Fruit fly (Drosophila melanogaster) whole organism, embryonic: ENCODE results near the gene CG5928.

ENCODE experiments used
- Awh ChIP-seq: fragments of 200-800 bp; sonication (Bioruptor generic); IDR thresholded peaks from 2 replicates; pipeline ENCODE4, ENCODE4 v1.3.6; 2022; ENCODE audit warnings: missing biosample characterization, missing genetic modification characterization
- CG11696 ChIP-seq: fragments of 200-800 bp; sonication (Bioruptor generic); IDR thresholded peaks from 2 replicates; pipeline ENCODE4 v1.3.6; 2022; ENCODE audit warnings: missing biosample characterization, missing genetic modification characterization
- CG12659 ChIP-seq: fragments of 200-800 bp; sonication (Bioruptor generic); optimal IDR thresholded peaks from 3 replicates; lab custom pipeline; 2017; ENCODE audit warnings: mild to moderate bottlenecking, missing biosample characterization, missing genetic modification reagents, missing genetic modification characterization
- CG13624 ChIP-seq: fragments of 200-800 bp; sonication (Bioruptor generic); optimal IDR thresholded peaks from 2 replicates; lab custom pipeline; 2016; ENCODE audit warnings: missing biosample characterization, missing genetic modification characterization
- CG13894 ChIP-seq: fragments of 200-800 bp; sonication (Bioruptor generic); optimal IDR thresholded peaks from 3 replicates; lab custom pipeline; 2018; ENCODE audit warnings: missing biosample characterization, mild to moderate bottlenecking, missing genetic modification characterization, moderate library complexity
- CG16779 ChIP-seq: fragments of 200-800 bp; sonication (Bioruptor generic); IDR thresholded peaks from 2 replicates; pipeline ENCODE4 v1.3.6; 2022; ENCODE audit warnings: missing biosample characterization, missing genetic modification characterization
- CG16813 ChIP-seq: fragments of 200-800 bp; sonication (Bioruptor generic); IDR thresholded peaks from 3 replicates; pipeline ENCODE4 v1.3.6; 2022; ENCODE audit warnings: missing biosample characterization, missing genetic modification characterization; ENCODE audit not compliant: partially characterized antibody
- CG1832 ChIP-seq: fragments of 200-800 bp; sonication (Bioruptor generic); optimal IDR thresholded peaks from 2 replicates; lab custom pipeline; 2017; ENCODE audit warnings: missing biosample characterization, mild to moderate bottlenecking, missing genetic modification characterization, inconsistent platforms
- CG2116 ChIP-seq: fragments of 200-800 bp; sonication (Bioruptor generic); optimal IDR thresholded peaks from 3 replicates; lab custom pipeline; 2018; ENCODE audit warnings: missing biosample characterization, mild to moderate bottlenecking, missing genetic modification characterization
- CG34422 ChIP-seq: fragments of 200-800 bp; sonication (Bioruptor generic); IDR thresholded peaks from 3 replicates; pipeline ENCODE4 v1.3.6; 2022; ENCODE audit warnings: missing biosample characterization, missing genetic modification characterization
- CG3847 ChIP-seq: fragments of 200-800 bp; sonication (Bioruptor generic); IDR thresholded peaks from 2 replicates; pipeline ENCODE4 v1.3.6; 2022; ENCODE audit warnings: missing biosample characterization, missing genetic modification characterization
- CG6791 ChIP-seq: fragments of 200-800 bp; sonication (Bioruptor generic); IDR thresholded peaks from 3 replicates; pipeline ENCODE4 v1.3.6; 2022; ENCODE audit warnings: missing biosample characterization, missing genetic modification characterization; ENCODE audit not compliant: partially characterized antibody
- CG7839 ChIP-seq: fragments of 200-800 bp; sonication (Bioruptor generic); optimal IDR thresholded peaks from 3 replicates; lab custom pipeline; 2018; ENCODE audit warnings: missing biosample characterization, mild to moderate bottlenecking, missing genetic modification characterization, moderate library complexity
- CG8388 ChIP-seq: fragments of 200-800 bp; sonication (Bioruptor generic); optimal IDR thresholded peaks from 2 replicates; lab custom pipeline; 2019; ENCODE audit warnings: missing biosample characterization, mild to moderate bottlenecking, missing genetic modification characterization, moderate library complexity
- CG9932 ChIP-seq: fragments of 200-800 bp; sonication (Bioruptor generic); IDR thresholded peaks from 2 replicates; pipeline ENCODE4 v1.3.6; 2022; ENCODE audit warnings: missing biosample characterization, missing genetic modification characterization
- CoRest ChIP-seq: fragments of 200-800 bp; sonication (Bioruptor generic); optimal IDR thresholded peaks from 3 replicates; lab custom pipeline; 2018; ENCODE audit warnings: missing biosample characterization, mild to moderate bottlenecking, missing genetic modification characterization, moderate library complexity
- Drgx ChIP-seq: fragments of 200-800 bp; sonication (Bioruptor generic); IDR thresholded peaks from 2 replicates; pipeline ENCODE4 v1.3.6; 2022; ENCODE audit warnings: missing biosample characterization, missing genetic modification characterization
- ERR ChIP-seq: fragments of 200-800 bp; sonication (Bioruptor generic); optimal IDR thresholded peaks from 2 replicates; lab custom pipeline; 2016; ENCODE audit warnings: missing biosample characterization, missing genetic modification characterization
- Hmr ChIP-seq: fragments of 200-800 bp; sonication (Bioruptor generic); optimal IDR thresholded peaks from 3 replicates; lab custom pipeline; 2017; ENCODE audit warnings: mild to moderate bottlenecking, missing biosample characterization, missing genetic modification reagents, missing genetic modification characterization
- Hr78 ChIP-seq, 2 experiments: fragments of 200-800 bp in 1 of 2; fragments of >200 bp in 1 of 2; sonication (Bioruptor generic) in 1 of 2; optimal IDR thresholded peaks; 2 replicates each; lab custom pipeline; 2017 to 2019; ENCODE audit warnings: missing biosample characterization in 2 of 2, missing genetic modification characterization in 2 of 2, mild to moderate bottlenecking in 1 of 2, moderate library complexity in 1 of 2
- Hsf ChIP-seq: fragments of 200-800 bp; sonication (Bioruptor generic); optimal IDR thresholded peaks from 3 replicates; lab custom pipeline; 2016; ENCODE audit warnings: missing biosample characterization, missing genetic modification characterization
- Med ChIP-seq: fragments of 200-800 bp; sonication (Bioruptor generic); peaks from one replicate; lab custom pipeline; 2016; ENCODE audit warnings: missing biosample characterization, missing genetic modification characterization, mild to moderate bottlenecking, inconsistent platforms, moderate library complexity
- Nf-YA ChIP-seq: fragments of 200-800 bp; sonication (Bioruptor generic); IDR thresholded peaks from 2 replicates; pipeline ENCODE4 v1.3.6; 2022; ENCODE audit warnings: missing biosample characterization, missing genetic modification characterization
- Rfx ChIP-seq: fragments of 200-800 bp; sonication (Bioruptor generic); IDR thresholded peaks from 2 replicates; pipeline ENCODE4 v1.3.6; 2022; ENCODE audit warnings: missing biosample characterization, missing genetic modification characterization
- abd-A ChIP-seq: fragments of 200-800 bp; sonication (Bioruptor generic); optimal IDR thresholded peaks from 3 replicates; lab custom pipeline; 2019; ENCODE audit warnings: missing biosample characterization, mild to moderate bottlenecking, missing genetic modification characterization, moderate library complexity
- al ChIP-seq: fragments of 200-800 bp; sonication (Bioruptor generic); IDR thresholded peaks from 2 replicates; pipeline ENCODE4 v1.3.6; 2022; ENCODE audit warnings: missing biosample characterization, missing genetic modification characterization
- ara ChIP-seq: fragments of 200-800 bp; sonication (Bioruptor generic); IDR thresholded peaks from 2 replicates; pipeline ENCODE4 v1.3.6; 2022; ENCODE audit warnings: missing biosample characterization, missing genetic modification characterization
- bab2 ChIP-seq: fragments of 200-800 bp; sonication (Bioruptor generic); optimal IDR thresholded peaks from 2 replicates; lab custom pipeline; 2016; ENCODE audit warnings: missing biosample characterization, missing genetic modification characterization
- bsh ChIP-seq, 2 experiments: fragments of 200-800 bp; sonication (Bioruptor generic); optimal IDR thresholded peaks; 2 replicates each; lab custom pipeline; 2017 to 2018; ENCODE audit warnings: mild to moderate bottlenecking in 2 of 2, missing biosample characterization in 2 of 2, missing genetic modification characterization in 2 of 2, moderate library complexity in 1 of 2
- dati ChIP-seq: fragments of 200-800 bp; sonication (Bioruptor generic); IDR thresholded peaks from 2 replicates; pipeline ENCODE4 v1.3.6; 2022; ENCODE audit warnings: missing biosample characterization, missing genetic modification characterization
- dmrt11E ChIP-seq: fragments of 200-800 bp; sonication (Bioruptor generic); optimal IDR thresholded peaks from 3 replicates; lab custom pipeline; 2018; ENCODE audit warnings: missing biosample characterization, mild to moderate bottlenecking, missing genetic modification characterization, moderate library complexity
- fd64A ChIP-seq: fragments of 200-800 bp; sonication (Bioruptor generic); optimal IDR thresholded peaks from 3 replicates; lab custom pipeline; 2018; ENCODE audit warnings: missing biosample characterization, mild to moderate bottlenecking, missing genetic modification characterization
- fd96Cb ChIP-seq: fragments of 200-800 bp; sonication (Bioruptor generic); optimal IDR thresholded peaks from 2 replicates; lab custom pipeline; 2018; ENCODE audit warnings: missing biosample characterization, mild to moderate bottlenecking, missing genetic modification characterization, moderate library complexity
- grau ChIP-seq: fragments of 200-800 bp; optimal IDR thresholded peaks from 3 replicates; lab custom pipeline; 2019; ENCODE audit warnings: missing biosample characterization, mild to moderate bottlenecking, missing genetic modification characterization, moderate library complexity
- gt ChIP-seq: fragments of 200-800 bp; sonication (Bioruptor generic); IDR thresholded peaks from 2 replicates; pipeline ENCODE4 v1.3.6; 2022; ENCODE audit warnings: missing biosample characterization, missing genetic modification characterization
- lab ChIP-seq: fragments of 200-800 bp; sonication (Bioruptor generic); optimal IDR thresholded peaks from 3 replicates; lab custom pipeline; 2017; ENCODE audit warnings: missing biosample characterization, missing genetic modification characterization, mild to moderate bottlenecking, moderate library complexity, missing genetic modification reagents
- lilli ChIP-seq: fragments of 200-800 bp; sonication (Bioruptor generic); optimal IDR thresholded peaks from 3 replicates; lab custom pipeline; 2016; ENCODE audit warnings: missing biosample characterization, missing genetic modification characterization
- nerfin-1 ChIP-seq: fragments of 200-800 bp; sonication (Bioruptor generic); optimal IDR thresholded peaks from 3 replicates; lab custom pipeline; 2019; ENCODE audit warnings: missing biosample characterization, mild to moderate bottlenecking, missing genetic modification characterization, moderate library complexity
- nmo ChIP-seq: fragments of 200-800 bp; sonication (Bioruptor generic); optimal IDR thresholded peaks from 2 replicates; lab custom pipeline; 2018; ENCODE audit warnings: missing biosample characterization, mild to moderate bottlenecking, missing genetic modification characterization, moderate library complexity
- ro ChIP-seq: fragments of 200-800 bp; sonication (Bioruptor generic); IDR thresholded peaks from 2 replicates; pipeline ENCODE4 v1.3.6; 2022; ENCODE audit warnings: missing biosample characterization, missing genetic modification characterization
- scrt ChIP-seq: fragments of 200-800 bp; sonication (Bioruptor generic); optimal IDR thresholded peaks from 2 replicates; lab custom pipeline; 2018; ENCODE audit warnings: missing biosample characterization, mild to moderate bottlenecking, missing genetic modification characterization, moderate library complexity
- sens ChIP-seq: fragments of 200-800 bp; sonication (Bioruptor generic); peaks from one replicate; lab custom pipeline; 2016; ENCODE audit warnings: missing biosample characterization, missing genetic modification characterization
- shn ChIP-seq: fragments of 200-800 bp; sonication (Bioruptor generic); optimal IDR thresholded peaks from 3 replicates; lab custom pipeline; 2016; ENCODE audit warnings: missing biosample characterization, missing genetic modification characterization
- sna ChIP-seq: fragments of 200-800 bp; sonication (Bioruptor generic); IDR thresholded peaks from 2 replicates; pipeline ENCODE4 v1.3.6; 2022; ENCODE audit warnings: missing biosample characterization, missing genetic modification characterization; ENCODE audit not compliant: partially characterized antibody
- tin ChIP-seq: fragments of 200-800 bp; sonication (Bioruptor generic); optimal IDR thresholded peaks from 3 replicates; lab custom pipeline; 2016; ENCODE audit warnings: missing biosample characterization, missing genetic modification characterization
- zfh2 ChIP-seq: fragments of 200-800 bp; sonication (Bioruptor generic); optimal IDR thresholded peaks from 2 replicates; lab custom pipeline; 2016; ENCODE audit warnings: missing biosample characterization, missing genetic modification characterization

The CG5928 gene

DNA sequence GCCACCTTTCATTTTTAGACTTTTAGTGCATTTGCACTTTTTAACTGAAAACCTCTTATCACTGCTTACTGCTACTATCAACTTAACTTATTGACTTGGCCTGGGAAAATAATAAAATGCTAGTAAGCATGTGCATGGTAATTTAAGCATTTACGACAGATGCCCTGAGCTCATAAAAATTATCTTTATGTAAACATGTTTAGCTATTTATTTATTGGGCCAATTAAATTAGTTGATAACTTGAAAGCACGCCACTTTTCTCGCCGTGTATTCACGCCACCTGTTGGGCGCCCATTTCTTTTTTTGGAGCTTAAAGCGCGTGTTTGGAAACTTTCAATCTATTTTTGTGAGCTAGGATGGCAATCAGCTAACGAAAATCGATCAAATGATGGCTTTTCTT is 24.5 kb downstream of the CG5928 start (continued):
- TF ChIP-seq fd96Cb (no peak), ERR (GFP tag; lab: Kevin White, UChicago) (no peak), lilli (GFP tag; lab: Kevin White, UChicago) (peak; percentile 28), CG12659 (GFP tag; lab: Kevin White, UChicago) (peak; percentile 2), bab2 (GFP tag; lab: Kevin White, UChicago) (peak; percentile 5), CG16813 (GFP tag; lab: Robert Waterston, UW) (no peak), Hr78 (GFP tag; optimal IDR thresholded peaks at IDR 0.05; lab: Kevin White, UChicago) (no peak), ro (GFP tag; lab: Robert Waterston, UW) (no peak), grau (tag; lab: Kevin White, UChicago) (peak; percentile 42), nmo (GFP tag; lab: Kevin White, UChicago) (peak; percentile 22), CG13624 (no peak), dmrt11E (tag; lab: Kevin White, UChicago) (no peak), gt (GFP tag; lab: Robert Waterston, UW) (no peak), bsh (GFP tag; optimal IDR thresholded peaks at IDR 0.05; lab: Kevin White, UChicago) (peak in 1 of 2 experiments; percentile 18), CG7839 (tag; lab: Kevin White, UChicago) (peak; percentile 55)

DNA sequence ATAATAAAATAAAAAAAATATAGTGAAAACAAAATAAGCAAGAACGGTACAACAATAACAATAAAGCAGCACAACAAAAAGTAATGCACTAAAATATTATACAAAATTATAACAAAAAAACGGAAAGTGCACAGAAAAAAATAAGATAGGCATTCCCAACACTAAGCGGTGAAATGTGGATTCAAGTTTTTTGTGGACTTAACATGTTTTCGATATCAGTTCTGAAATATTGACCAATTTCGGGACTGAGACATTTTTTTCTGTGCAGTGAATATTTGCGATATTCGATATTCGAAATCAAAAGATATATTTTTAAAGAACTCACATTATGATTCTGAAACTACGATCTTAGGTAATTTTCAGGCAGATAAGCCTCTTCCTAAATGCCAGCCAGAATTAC is 26.3 kb downstream of the CG5928 start:
- TF ChIP-seq sna (GFP tag; lab: Robert Waterston, UW) (no peak), Awh (GFP tag; lab: Robert Waterston, UW) (no peak), zfh2 (GFP tag; lab: Kevin White, UChicago) (no peak), fd64A (GFP tag; lab: Kevin White, UChicago) (no peak), CG8388 (GFP tag; lab: Kevin White, UChicago) (no peak), Rfx (GFP tag; lab: Robert Waterston, UW) (0 out of 2 replicates have a peak, but pooled peaks have one; percentile 13), ara (GFP tag; lab: Robert Waterston, UW) (no peak), Med (GFP tag; lab: Kevin White, UChicago) (peak; percentile 11), scrt (GFP tag; lab: Kevin White, UChicago) (no peak), sens (GFP tag; lab: Kevin White, UChicago) (peak; percentile 35), dati (GFP tag; lab: Robert Waterston, UW) (no peak)

DNA sequence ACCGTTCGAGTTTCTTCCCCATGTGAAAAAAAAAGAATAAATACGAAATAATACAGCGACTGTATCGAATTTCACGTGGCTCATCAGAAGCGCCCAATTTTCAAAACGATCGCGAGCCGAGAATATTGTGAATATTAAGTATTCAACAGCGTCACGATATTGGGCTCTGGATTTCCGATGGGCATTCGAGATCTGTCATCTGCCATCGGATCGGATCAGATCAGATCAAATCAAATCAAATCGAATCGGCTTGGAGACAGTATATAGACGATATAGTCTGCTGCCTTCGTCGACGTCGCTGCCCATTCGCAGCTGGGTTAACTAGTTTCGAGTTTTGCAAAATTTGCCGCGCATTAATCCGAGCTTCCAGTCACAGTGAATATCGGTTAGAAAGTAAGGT is 26.8 kb downstream of the CG5928 start:
- TF ChIP-seq CG13894 (tag; lab: Kevin White, UChicago) (peak; percentile 98), Hsf (GFP tag; lab: Kevin White, UChicago) (no peak)

DNA sequence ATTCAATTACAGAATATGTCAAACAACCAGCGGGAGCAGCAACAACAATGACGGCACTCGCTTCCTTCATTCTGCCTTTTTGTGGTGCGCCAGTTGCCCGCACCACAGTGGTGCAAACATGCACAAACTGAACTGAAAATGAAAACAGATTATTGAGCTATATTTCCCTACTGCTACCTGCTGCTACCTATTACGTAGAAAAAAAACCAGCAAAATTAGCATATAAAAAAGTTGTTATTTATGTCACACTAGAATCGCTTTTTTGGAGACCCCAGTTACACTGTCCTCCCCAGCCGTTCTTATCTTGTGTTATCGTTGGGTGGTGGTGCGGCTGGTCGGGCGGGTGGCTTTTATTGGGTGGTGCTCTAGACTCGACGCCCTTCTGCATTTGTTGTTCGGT is 29.8 kb downstream of the CG5928 start:
- TF ChIP-seq Drgx (GFP tag; lab: Robert Waterston, UW) (peak; percentile 39; the same call in 1 of the 2 replicates), CG34422 (GFP tag; lab: Robert Waterston, UW) (peak; percentile 92), nerfin-1 (tag; lab: Kevin White, UChicago) (peak; percentile 51), shn (peak; percentile 70), tin (GFP tag; lab: Kevin White, UChicago) (peak; percentile 78), lab (GFP tag; lab: Kevin White, UChicago) (peak; percentile 92), CG3847 (peak; percentile 76), CG11696 (GFP tag; lab: Robert Waterston, UW) (peak; percentile 84), CoRest (tag; lab: Kevin White, UChicago) (peak; percentile 63), CG6791 (GFP tag; lab: Robert Waterston, UW) (no peak), Hmr (GFP tag; lab: Kevin White, UChicago) (peak; percentile 83), CG16779 (GFP tag; lab: Robert Waterston, UW) (peak; percentile 84), al (peak; percentile 78; the same call in 1 of the 2 replicates), CG1832 (GFP tag; lab: Kevin White, UChicago) (no peak), abd-A (tag; lab: Kevin White, UChicago) (no peak), CG12659 (GFP tag; lab: Kevin White, UChicago) (peak; percentile 65), bsh (GFP tag; optimal IDR thresholded peaks at IDR 0.05; lab: Kevin White, UChicago) (peak in 1 of 2 experiments; percentile 86), CG2116 (GFP tag; lab: Kevin White, UChicago) (no peak), CG9932 (peak; percentile 76), Nf-YA (GFP tag; lab: Robert Waterston, UW) (peak; percentile 89)
